Worm (Caenorhabditis elegans) whole organism, L2 larva: Measurements from ENCODE around the gene rad-54.L2.

Experiments used
- C34F6.9 ChIP-seq: fragments of 150-350 bp; optimal IDR thresholded peaks from 2 replicates; lab custom pipeline; 2014; ENCODE audit warnings: missing biosample characterization, missing genetic modification characterization
- F13H6.1 ChIP-seq: sonication (generic microtip); optimal IDR thresholded peaks from 2 replicates; lab custom pipeline; 2016; ENCODE audit warnings: missing genetic modification characterization, missing compliant biosample characterization
- R02D3.7 ChIP-seq: fragments of 150-350 bp; optimal IDR thresholded peaks from 2 replicates; lab custom pipeline; 2014; ENCODE audit warnings: missing biosample characterization, missing genetic modification characterization
- Y55F3AM.14 ChIP-seq: fragments of 200-800 bp; sonication (Bioruptor generic); optimal IDR thresholded peaks from 2 replicates; lab custom pipeline; 2018; ENCODE audit warnings: mild to moderate bottlenecking, missing genetic modification characterization, missing compliant biosample characterization
- ZK546.5 ChIP-seq: sonication (generic microtip); optimal IDR thresholded peaks from 2 replicates; lab custom pipeline; 2017; ENCODE audit warnings: missing biosample characterization, missing genetic modification characterization
- alr-1 ChIP-seq: fragments of 150-350 bp; optimal IDR thresholded peaks from 2 replicates; lab custom pipeline; 2014; ENCODE audit warnings: missing biosample characterization, missing genetic modification characterization
- aly-2 ChIP-seq: fragments of 150-350 bp; optimal IDR thresholded peaks from 2 replicates; lab custom pipeline; 2014; ENCODE audit warnings: missing biosample characterization, missing genetic modification characterization
- ama-1 ChIP-seq: fragments of 150-350 bp; optimal IDR thresholded peaks from 2 replicates; lab custom pipeline; 2018; ENCODE audit warnings: inconsistent platforms
- blmp-1 ChIP-seq: sonication (generic microtip); optimal IDR thresholded peaks from 2 replicates; lab custom pipeline; 2017; ENCODE audit warnings: missing genetic modification characterization, mild to moderate bottlenecking, missing compliant biosample characterization, antibody characterized with exemption, moderate library complexity; ENCODE audit not compliant: insufficient read depth
- ceh-16 ChIP-seq: fragments of 150-350 bp; optimal IDR thresholded peaks from 2 replicates; lab custom pipeline; 2014; ENCODE audit warnings: missing biosample characterization, missing genetic modification characterization
- ceh-82 ChIP-seq: fragments of 150-350 bp; optimal IDR thresholded peaks from 2 replicates; lab custom pipeline; 2014; ENCODE audit warnings: missing biosample characterization, missing genetic modification characterization
- crh-2 ChIP-seq: sonication (generic microtip); optimal IDR thresholded peaks from 2 replicates; lab custom pipeline; 2017; ENCODE audit warnings: missing biosample characterization, missing genetic modification characterization
- dmd-4 ChIP-seq: sonication (generic microtip); optimal IDR thresholded peaks from 2 replicates; lab custom pipeline; 2017; ENCODE audit warnings: missing biosample characterization, missing genetic modification characterization
- egl-27 ChIP-seq: sonication (generic microtip); optimal IDR thresholded peaks from 3 replicates; lab custom pipeline; 2017; ENCODE audit warnings: missing biosample characterization, missing genetic modification reagents, missing genetic modification characterization
- elt-1 ChIP-seq: fragments of 150-350 bp; optimal IDR thresholded peaks from 2 replicates; lab custom pipeline; 2014; ENCODE audit warnings: missing biosample characterization, missing genetic modification characterization
- elt-3 ChIP-seq: sonication (generic microtip); optimal IDR thresholded peaks from 2 replicates; lab custom pipeline; 2017; ENCODE audit warnings: missing biosample characterization, missing genetic modification characterization
- fos-1 ChIP-seq: fragments of 150-350 bp; optimal IDR thresholded peaks from 2 replicates; lab custom pipeline; 2014; ENCODE audit warnings: missing biosample characterization, missing genetic modification characterization
- gmeb-1 ChIP-seq: fragments of 150-350 bp; optimal IDR thresholded peaks from 2 replicates; lab custom pipeline; 2014; ENCODE audit warnings: missing biosample characterization, missing genetic modification characterization
- lin-11 ChIP-seq: fragments of 150-350 bp; sonication (generic microtip); optimal IDR thresholded peaks from 2 replicates; lab custom pipeline; 2014; ENCODE audit warnings: missing biosample characterization, missing genetic modification characterization, inconsistent platforms, mixed read lengths
- lin-13 ChIP-seq: fragments of 150-350 bp; optimal IDR thresholded peaks from 2 replicates; lab custom pipeline; 2014; ENCODE audit warnings: missing biosample characterization, missing genetic modification reagents, missing genetic modification characterization
- lin-39 ChIP-seq: fragments of 150-350 bp; optimal IDR thresholded peaks from 2 replicates; lab custom pipeline; 2014; ENCODE audit warnings: missing biosample characterization, missing genetic modification reagents, missing genetic modification characterization
- lsy-2 ChIP-seq, 2 experiments: fragments of 150-350 bp in 1 of 2; sonication (generic microtip) in 1 of 2; optimal IDR thresholded peaks; 2 replicates each; lab custom pipeline; 2014 to 2017; ENCODE audit warnings: missing biosample characterization in 2 of 2, missing genetic modification characterization in 2 of 2
- mab-5 ChIP-seq: fragments of 150-350 bp; optimal IDR thresholded peaks from 2 replicates; lab custom pipeline; 2014; ENCODE audit warnings: missing biosample characterization, missing genetic modification characterization
- mbf-1 ChIP-seq: sonication (generic microtip); optimal IDR thresholded peaks from 2 replicates; lab custom pipeline; 2017; ENCODE audit warnings: missing biosample characterization, missing genetic modification characterization
- mdl-1 ChIP-seq, 2 experiments: fragments of 150-350 bp in 1 of 2; sonication (generic microtip) in 1 of 2; optimal IDR thresholded peaks; 2 replicates each; lab custom pipeline; 2017; ENCODE audit warnings: missing biosample characterization in 2 of 2, missing genetic modification characterization in 2 of 2
- nhr-10 ChIP-seq: sonication (generic microtip); optimal IDR thresholded peaks from 2 replicates; lab custom pipeline; 2017; ENCODE audit warnings: missing biosample characterization, missing genetic modification characterization
- nhr-11 ChIP-seq: fragments of 150-350 bp; optimal IDR thresholded peaks from 2 replicates; lab custom pipeline; 2014; ENCODE audit warnings: missing biosample characterization, missing genetic modification characterization
- nhr-12 ChIP-seq: fragments of 150-350 bp; optimal IDR thresholded peaks from 2 replicates; lab custom pipeline; 2014; ENCODE audit warnings: missing biosample characterization, missing genetic modification characterization
- nhr-129 ChIP-seq: fragments of 150-350 bp; optimal IDR thresholded peaks from 2 replicates; lab custom pipeline; 2014; ENCODE audit warnings: missing biosample characterization, missing genetic modification characterization
- nhr-21 ChIP-seq: fragments of 150-350 bp; optimal IDR thresholded peaks from 2 replicates; lab custom pipeline; 2014; ENCODE audit warnings: missing biosample characterization, missing genetic modification characterization
- nhr-23 ChIP-seq: fragments of 150-350 bp; optimal IDR thresholded peaks from 2 replicates; lab custom pipeline; 2014; ENCODE audit warnings: missing biosample characterization, missing genetic modification reagents, missing genetic modification characterization
- nhr-237 ChIP-seq: fragments of 150-350 bp; optimal IDR thresholded peaks from 2 replicates; lab custom pipeline; 2014; ENCODE audit warnings: missing biosample characterization, missing genetic modification characterization
- nhr-25 ChIP-seq: fragments of 150-350 bp; sonication (generic microtip); optimal IDR thresholded peaks from 3 replicates; lab custom pipeline; 2014; ENCODE audit warnings: missing biosample characterization, missing genetic modification characterization
- nhr-6 ChIP-seq: fragments of 150-350 bp; optimal IDR thresholded peaks from 2 replicates; lab custom pipeline; 2014; ENCODE audit warnings: missing biosample characterization, missing genetic modification characterization
- nhr-77 ChIP-seq: fragments of 150-350 bp; optimal IDR thresholded peaks from 2 replicates; lab custom pipeline; 2014; ENCODE audit warnings: missing biosample characterization, missing genetic modification characterization
- peb-1 ChIP-seq: fragments of 150-350 bp; optimal IDR thresholded peaks from 2 replicates; lab custom pipeline; 2014; ENCODE audit warnings: missing biosample characterization, missing genetic modification characterization
- sem-4 ChIP-seq: fragments of 150-350 bp; optimal IDR thresholded peaks from 2 replicates; lab custom pipeline; 2014; ENCODE audit warnings: missing biosample characterization, missing genetic modification reagents, missing genetic modification characterization
- skn-1 ChIP-seq: sonication (generic microtip); optimal IDR thresholded peaks from 2 replicates; lab custom pipeline; 2017; ENCODE audit warnings: missing biosample characterization, missing genetic modification characterization
- sma-3 ChIP-seq: sonication (generic microtip); optimal IDR thresholded peaks from 2 replicates; lab custom pipeline; 2016; ENCODE audit warnings: missing genetic modification reagents, missing genetic modification characterization, missing compliant biosample characterization
- sma-9 ChIP-seq, 2 experiments: fragments of 150-350 bp in 1 of 2; sonication (generic microtip) in 1 of 2; optimal IDR thresholded peaks; 2 replicates each; lab custom pipeline; 2014 to 2016; ENCODE audit warnings: missing genetic modification characterization in 2 of 2, mild to moderate bottlenecking in 1 of 2, missing biosample characterization in 1 of 2, missing compliant biosample characterization in 1 of 2, missing genetic modification reagents in 1 of 2, moderate library complexity in 1 of 2
- snpc-4 ChIP-seq: fragments of 150-350 bp; optimal IDR thresholded peaks from 2 replicates; lab custom pipeline; 2014; ENCODE audit warnings: missing biosample characterization, missing genetic modification characterization
- unc-39 ChIP-seq: fragments of 150-350 bp; optimal IDR thresholded peaks from 2 replicates; lab custom pipeline; 2014; ENCODE audit warnings: missing biosample characterization, missing genetic modification characterization
- unc-55 ChIP-seq: fragments of 150-350 bp; sonication (generic microtip); optimal IDR thresholded peaks from 3 replicates; lab custom pipeline; 2014; ENCODE audit warnings: missing biosample characterization, missing genetic modification reagents, missing genetic modification characterization
- unc-62 ChIP-seq: fragments of 150-350 bp; optimal IDR thresholded peaks from 2 replicates; lab custom pipeline; 2014; ENCODE audit warnings: missing biosample characterization, missing genetic modification reagents, missing genetic modification characterization
- zag-1 ChIP-seq: fragments of 150-350 bp; optimal IDR thresholded peaks from 2 replicates; lab custom pipeline; 2014; ENCODE audit warnings: missing biosample characterization, missing genetic modification characterization
- ztf-1 ChIP-seq: fragments of 200-800 bp; sonication (Bioruptor generic); conservative IDR thresholded peaks from 2 replicates; pipeline ENCODE4 v1.3.6; 2022; ENCODE audit warnings: missing genetic modification characterization, missing compliant biosample characterization
- ztf-11 ChIP-seq: sonication (generic microtip); optimal IDR thresholded peaks from 2 replicates; lab custom pipeline; 2017; ENCODE audit warnings: missing biosample characterization, missing genetic modification characterization
- ztf-4 ChIP-seq: fragments of 150-350 bp; optimal IDR thresholded peaks from 2 replicates; lab custom pipeline; 2014; ENCODE audit warnings: missing biosample characterization, missing genetic modification characterization

The rad-54.L2 gene

ce11 chrIV:8893746-8894145, at the start of gene rad-54.L2:
Gene rad-54.L2 (plus strand): TSS chrIV:8894077.
- TF ChIP-seq snpc-4 (tag; lab: Kevin White, UChicago) = peak; percentile 52
- no peak for TF ChIP-seq lin-39 (tag; lab: Kevin White, UChicago)
- no peak for TF ChIP-seq ceh-16
- no peak for TF ChIP-seq nhr-12 (tag; lab: Kevin White, UChicago)
- no peak for TF ChIP-seq mab-5 (tag; lab: Kevin White, UChicago)
- TF ChIP-seq nhr-237 (tag; lab: Kevin White, UChicago) = no peak
- no peak for TF ChIP-seq ZK546.5 (tag; lab: Kevin White, UChicago)
- peak; percentile 80 for TF ChIP-seq crh-2 (tag; lab: Kevin White, UChicago)
- TF ChIP-seq nhr-23 = no peak
- TF ChIP-seq ama-1 = no peak
- TF ChIP-seq lsy-2 (tag; optimal IDR thresholded peaks at IDR 0.05; lab: Kevin White, UChicago) = peak; percentile 30 to 72
- peak; percentile 61 for TF ChIP-seq nhr-25
- TF ChIP-seq sma-3 (GFP tag; lab: Kevin White, UChicago) = peak; percentile 36
- peak; percentile 39 for TF ChIP-seq nhr-10 (tag; lab: Kevin White, UChicago)
- TF ChIP-seq egl-27 (tag; lab: Kevin White, UChicago) = no peak
- TF ChIP-seq F13H6.1 (tag; lab: Kevin White, UChicago) = peak; percentile 29
- TF ChIP-seq ztf-11 (tag; lab: Kevin White, UChicago) = no peak
- TF ChIP-seq gmeb-1 (tag; lab: Kevin White, UChicago) = peak; percentile 46
- peak; percentile 37 for TF ChIP-seq lin-13 (GFP tag; lab: Kevin White, UChicago)
- TF ChIP-seq unc-62 = no peak
- TF ChIP-seq unc-55 (GFP tag; lab: Kevin White, UChicago) = peak; percentile 86
- no peak for TF ChIP-seq lin-11 (tag; lab: Kevin White, UChicago)
- no peak for TF ChIP-seq elt-3 (tag; lab: Kevin White, UChicago)
- TF ChIP-seq sma-9 (GFP tag; optimal IDR thresholded peaks at IDR 0.05; lab: Kevin White, UChicago) = no peak
- no peak for TF ChIP-seq sma-9 (tag; optimal IDR thresholded peaks at IDR 0.05; lab: Kevin White, UChicago)
- no peak for TF ChIP-seq sem-4 (tag; lab: Kevin White, UChicago)
- no peak for TF ChIP-seq nhr-6 (tag; lab: Kevin White, UChicago)
- no peak for TF ChIP-seq alr-1 (tag; lab: Kevin White, UChicago)
- no peak for TF ChIP-seq ceh-82 (tag; lab: Kevin White, UChicago)
- TF ChIP-seq elt-1 = no peak
- TF ChIP-seq dmd-4 (tag; lab: Kevin White, UChicago) = no peak
- no peak for TF ChIP-seq aly-2
- no peak for TF ChIP-seq skn-1 (tag; lab: Kevin White, UChicago)
- TF ChIP-seq Y55F3AM.14 (GFP tag; lab: Kevin White, UChicago) = no peak
- TF ChIP-seq mbf-1 (tag; lab: Kevin White, UChicago) = no peak
- TF ChIP-seq nhr-129 (tag; lab: Kevin White, UChicago) = peak; percentile 64
- TF ChIP-seq zag-1 (tag; lab: Kevin White, UChicago) = no peak
- no peak for TF ChIP-seq ztf-4 (tag; lab: Kevin White, UChicago)
- TF ChIP-seq peb-1 (tag; lab: Kevin White, UChicago) = no peak
- TF ChIP-seq fos-1 (tag; lab: Kevin White, UChicago) = peak; percentile 63
- no peak for TF ChIP-seq unc-39
- TF ChIP-seq nhr-77 (tag; lab: Kevin White, UChicago) = no peak
- TF ChIP-seq R02D3.7 = no peak
- no peak for TF ChIP-seq nhr-21
- no peak for TF ChIP-seq blmp-1 (tag; lab: Kevin White, UChicago)
- no peak for TF ChIP-seq ztf-1 (GFP tag; lab: Robert Waterston, UW)
- TF ChIP-seq mdl-1 (tag; optimal IDR thresholded peaks at IDR 0.05; lab: Kevin White, UChicago) = no peak
- peak; percentile 96 for TF ChIP-seq C34F6.9
- TF ChIP-seq nhr-11 (tag; lab: Kevin White, UChicago) = no peak
- TF ChIP-seq, all 48 proteins: peak for 13
